Worm (Caenorhabditis elegans) whole organism, L4 larva: ENCODE data around the gene ncx-3.

Experiments
- aly-2 ChIP-seq: sonication (generic microtip); optimal IDR thresholded peaks from 2 replicates; lab custom pipeline; 2018; ENCODE audit warnings: missing biosample characterization, missing genetic modification characterization
- arid-1 ChIP-seq: fragments of 200-800 bp; sonication (Bioruptor generic); conservative IDR thresholded peaks from 2 replicates; pipeline ENCODE4 v1.3.6; 2022; ENCODE audit warnings: missing genetic modification reagents, missing genetic modification characterization, missing compliant biosample characterization
- ceh-82 ChIP-seq: sonication (generic microtip); optimal IDR thresholded peaks from 2 replicates; lab custom pipeline; 2017; ENCODE audit warnings: missing biosample characterization, missing genetic modification characterization
- dve-1 ChIP-seq: sonication (generic microtip); optimal IDR thresholded peaks from 2 replicates; lab custom pipeline; 2017; ENCODE audit warnings: antibody characterized with exemption, mild to moderate bottlenecking, missing genetic modification characterization, missing compliant biosample characterization; ENCODE audit not compliant: insufficient read depth
- lin-13 ChIP-seq: fragments of 150-350 bp; optimal IDR thresholded peaks from 2 replicates; lab custom pipeline; 2014; ENCODE audit warnings: missing biosample characterization, missing genetic modification reagents, missing genetic modification characterization
- nhr-76 ChIP-seq: fragments of 150-350 bp; optimal IDR thresholded peaks from 2 replicates; lab custom pipeline; 2014; ENCODE audit warnings: missing biosample characterization, missing genetic modification characterization
- snpc-1.2 ChIP-seq: fragments of 200-800 bp; sonication (Bioruptor generic); IDR thresholded peaks from 2 replicates; pipeline ENCODE4 v1.3.6; 2022; ENCODE audit warnings: missing genetic modification reagents, missing genetic modification characterization, missing compliant biosample characterization

ce11 chrIV:10711729-10712128 lies 4.7 kb upstream of the ncx-3 start, which contains the start of gene glb-21:
- no peak for TF ChIP-seq ceh-82 (tag; lab: Kevin White, UChicago)
- TF ChIP-seq aly-2 (tag; lab: Kevin White, UChicago), result no peak
- TF ChIP-seq nhr-76 (tag; lab: Kevin White, UChicago), result no peak
- TF ChIP-seq arid-1, result no peak
- TF ChIP-seq snpc-1.2 (GFP tag; lab: Robert Waterston, UW), result no peak
- no peak for TF ChIP-seq dve-1 (tag; lab: Kevin White, UChicago)
- no peak for TF ChIP-seq lin-13 (GFP tag; lab: Kevin White, UChicago)
